Worm (Caenorhabditis elegans) whole organism, young adult: ENCODE results near the gene ife-2.

Experiments
- F37B4.10 ChIP-seq: fragments of 200-800 bp; sonication (Bioruptor generic); IDR thresholded peaks from 2 replicates; pipeline ENCODE4 v1.3.6; 2022; ENCODE audit warnings: missing genetic modification characterization, missing compliant biosample characterization
- F39B2.1 ChIP-seq: fragments of 200-800 bp; sonication (Bioruptor generic); IDR thresholded peaks from 2 replicates; pipeline ENCODE4 v1.3.6; 2022; ENCODE audit warnings: missing genetic modification reagents, missing genetic modification characterization, missing compliant biosample characterization
- F52B5.7 ChIP-seq: sonication (generic microtip); optimal IDR thresholded peaks from 2 replicates; lab custom pipeline; 2016; ENCODE audit warnings: mild to moderate bottlenecking, missing genetic modification characterization, missing compliant biosample characterization
- F55B11.4 ChIP-seq: sonication (generic microtip); optimal IDR thresholded peaks from 2 replicates; lab custom pipeline; 2016; ENCODE audit warnings: missing compliant biosample characterization, missing genetic modification characterization, borderline replicate concordance; ENCODE audit not compliant: insufficient read depth
- F57A8.1 ChIP-seq: fragments of 200-800 bp; sonication (Bioruptor generic); optimal IDR thresholded peaks from 2 replicates; lab custom pipeline; 2018; ENCODE audit warnings: mild to moderate bottlenecking, missing genetic modification characterization, moderate library complexity, missing compliant biosample characterization
- K11D2.4 ChIP-seq: fragments of 200-800 bp; sonication (Bioruptor generic); IDR thresholded peaks from 2 replicates; pipeline ENCODE4 v1.3.6; 2022; ENCODE audit warnings: missing genetic modification reagents, missing genetic modification characterization, missing compliant biosample characterization
- Y56A3A.18 ChIP-seq: fragments of 200-800 bp; sonication (Bioruptor generic); IDR thresholded peaks from 2 replicates; pipeline ENCODE4 v1.3.6; 2022; ENCODE audit warnings: missing genetic modification reagents, missing genetic modification characterization, missing compliant biosample characterization
- Y79H2A.3 ChIP-seq: fragments of 200-800 bp; sonication (Bioruptor generic); conservative IDR thresholded peaks from 2 replicates; pipeline ENCODE4 v1.3.6; 2022; ENCODE audit warnings: missing genetic modification reagents, missing genetic modification characterization, missing compliant biosample characterization
- Y95B8A.8 ChIP-seq: fragments of 200-800 bp; sonication (Bioruptor generic); IDR thresholded peaks from 2 replicates; pipeline ENCODE4 v1.3.6; 2022; ENCODE audit warnings: missing genetic modification reagents, missing genetic modification characterization, missing compliant biosample characterization
- ZK185.1 ChIP-seq: sonication (generic microtip); optimal IDR thresholded peaks from 2 replicates; lab custom pipeline; 2016; ENCODE audit warnings: mild to moderate bottlenecking, missing genetic modification characterization, missing compliant biosample characterization; ENCODE audit not compliant: poor library complexity, severe bottlenecking
- atf-7 ChIP-seq: sonication (generic microtip); optimal IDR thresholded peaks from 2 replicates; lab custom pipeline; 2017; ENCODE audit warnings: mild to moderate bottlenecking, missing genetic modification characterization, missing compliant biosample characterization
- attf-5 ChIP-seq: fragments of 200-800 bp; sonication (Bioruptor generic); optimal IDR thresholded peaks from 2 replicates; lab custom pipeline; 2018; ENCODE audit warnings: mild to moderate bottlenecking, missing genetic modification characterization, missing compliant biosample characterization
- attf-6 ChIP-seq: fragments of 200-800 bp; sonication (Bioruptor generic); IDR thresholded peaks from 2 replicates; pipeline ENCODE4 v1.3.6; 2022; ENCODE audit warnings: missing genetic modification reagents, missing genetic modification characterization, missing compliant biosample characterization
- ceh-100 ChIP-seq: fragments of 200-800 bp; sonication (Bioruptor generic); IDR thresholded peaks from 2 replicates; pipeline ENCODE4 v1.3.6; 2022; ENCODE audit warnings: missing genetic modification reagents, missing genetic modification characterization, missing compliant biosample characterization
- ceh-27 ChIP-seq: fragments of 200-800 bp; sonication (Bioruptor generic); optimal IDR thresholded peaks from 2 replicates; lab custom pipeline; 2018; ENCODE audit warnings: mild to moderate bottlenecking, missing genetic modification characterization, moderate library complexity, missing compliant biosample characterization
- ceh-58 ChIP-seq: fragments of 200-800 bp; sonication (Bioruptor generic); IDR thresholded peaks from 2 replicates; pipeline ENCODE4 v1.3.6; 2022; ENCODE audit warnings: missing genetic modification characterization, missing compliant biosample characterization
- chd-7 ChIP-seq: sonication (generic microtip); optimal IDR thresholded peaks from 2 replicates; lab custom pipeline; 2016; ENCODE audit warnings: mild to moderate bottlenecking, missing genetic modification characterization, moderate library complexity, missing compliant biosample characterization
- fkh-3 ChIP-seq: sonication (generic microtip); optimal IDR thresholded peaks from 2 replicates; lab custom pipeline; 2016; ENCODE audit warnings: mild to moderate bottlenecking, missing genetic modification characterization, missing compliant biosample characterization
- gei-17 ChIP-seq: fragments of 200-800 bp; sonication (Bioruptor generic); optimal IDR thresholded peaks from 2 replicates; lab custom pipeline; 2018; ENCODE audit warnings: mild to moderate bottlenecking, missing genetic modification characterization, missing compliant biosample characterization
- hrde-1 ChIP-seq: sonication (generic microtip); optimal IDR thresholded peaks from 2 replicates; lab custom pipeline; 2016; ENCODE audit warnings: missing genetic modification characterization, mild to moderate bottlenecking, missing compliant biosample characterization, moderate library complexity, missing genotype, missing genetic modification reagents, borderline replicate concordance
- lin-35 ChIP-seq, 3 experiments: fragments of 150-350 bp in 2 of 3; sonication (generic microtip) in 1 of 3; optimal IDR thresholded peaks; 2 replicates each; lab custom pipeline; 2014 to 2018; ENCODE audit warnings: missing biosample characterization in 3 of 3, missing genetic modification characterization in 3 of 3, missing genetic modification reagents in 3 of 3
- lin-40 ChIP-seq: sonication (generic microtip); optimal IDR thresholded peaks from 2 replicates; lab custom pipeline; 2016; ENCODE audit warnings: missing genetic modification characterization, mild to moderate bottlenecking, missing compliant biosample characterization, missing genotype, missing genetic modification reagents
- lir-1 ChIP-seq: fragments of 200-800 bp; sonication (Bioruptor generic); conservative IDR thresholded peaks from 2 replicates; pipeline ENCODE4 v1.3.6; 2022; ENCODE audit warnings: missing genetic modification reagents, missing genetic modification characterization, missing compliant biosample characterization
- lsl-1 ChIP-seq: fragments of 200-800 bp; sonication (Bioruptor generic); optimal IDR thresholded peaks from 2 replicates; lab custom pipeline; 2018; ENCODE audit warnings: mild to moderate bottlenecking, missing genetic modification characterization, moderate library complexity, missing compliant biosample characterization
- madf-8 ChIP-seq: fragments of 200-800 bp; sonication (Bioruptor generic); conservative IDR thresholded peaks from 2 replicates; pipeline ENCODE4 v1.3.6; 2022; ENCODE audit warnings: missing genetic modification reagents, missing genetic modification characterization, missing compliant biosample characterization
- mcd-1 ChIP-seq: fragments of 200-800 bp; sonication (Bioruptor generic); IDR thresholded peaks from 2 replicates; pipeline ENCODE4 v1.3.6; 2022; ENCODE audit warnings: missing genetic modification reagents, missing genetic modification characterization, missing compliant biosample characterization
- mel-28 ChIP-seq: sonication (generic microtip); optimal IDR thresholded peaks from 2 replicates; lab custom pipeline; 2016; ENCODE audit warnings: borderline replicate concordance, mild to moderate bottlenecking, missing genetic modification characterization, missing compliant biosample characterization
- mxl-1 ChIP-seq: sonication (generic microtip); optimal IDR thresholded peaks from 2 replicates; lab custom pipeline; 2016; ENCODE audit warnings: missing genetic modification characterization, missing compliant biosample characterization
- nhr-27 ChIP-seq: fragments of 200-800 bp; sonication (Bioruptor generic); optimal IDR thresholded peaks from 2 replicates; lab custom pipeline; 2018; ENCODE audit warnings: mild to moderate bottlenecking, missing genetic modification characterization, moderate library complexity, missing compliant biosample characterization
- nhr-80 ChIP-seq: sonication (generic microtip); optimal IDR thresholded peaks from 2 replicates; lab custom pipeline; 2016; ENCODE audit warnings: missing genetic modification characterization, missing compliant biosample characterization
- rpc-1 ChIP-seq, 2 experiments: fragments of 150-350 bp in 1 of 2; sonication (generic microtip) in 1 of 2; optimal IDR thresholded peaks; 2 replicates each; lab custom pipeline; 2014 to 2018; ENCODE audit warnings: missing biosample characterization in 1 of 2, missing genetic modification characterization in 1 of 2, missing genetic modification reagents in 1 of 2, missing genotype in 1 of 2
- snpc-1.1 ChIP-seq: sonication (generic microtip); optimal IDR thresholded peaks from 2 replicates; lab custom pipeline; 2017; ENCODE audit warnings: missing genetic modification characterization, mild to moderate bottlenecking, missing compliant biosample characterization, antibody characterized with exemption, moderate library complexity, missing genotype, missing genetic modification reagents; ENCODE audit not compliant: insufficient read depth
- snpc-3.4 ChIP-seq: sonication (generic microtip); optimal IDR thresholded peaks from 2 replicates; lab custom pipeline; 2017; ENCODE audit warnings: missing genetic modification characterization, mild to moderate bottlenecking, missing compliant biosample characterization, antibody characterized with exemption, moderate library complexity, missing genotype, missing genetic modification reagents
- snpc-4 ChIP-seq, 5 experiments: fragments of 150-350 bp in 1 of 5; sonication (generic microtip) in 4 of 5; optimal IDR thresholded peaks; 2 replicates each; lab custom pipeline; 2014 to 2018; ENCODE audit warnings: missing genetic modification characterization in 5 of 5, missing biosample characterization in 3 of 5, antibody characterized with exemption in 2 of 5, mild to moderate bottlenecking in 2 of 5, missing compliant biosample characterization in 2 of 5, missing genotype in 2 of 5, moderate library complexity in 2 of 5, missing genetic modification reagents in 1 of 5
- tbx-9 ChIP-seq: sonication (generic microtip); optimal IDR thresholded peaks from 2 replicates; lab custom pipeline; 2016; ENCODE audit warnings: borderline replicate concordance, missing genetic modification characterization, inconsistent platforms, missing compliant biosample characterization
- unc-130 ChIP-seq: sonication (generic microtip); optimal IDR thresholded peaks from 2 replicates; lab custom pipeline; 2016; ENCODE audit warnings: missing genetic modification reagents, missing genetic modification characterization, missing compliant biosample characterization
- zim-3 ChIP-seq: sonication (generic microtip); optimal IDR thresholded peaks from 2 replicates; lab custom pipeline; 2017; ENCODE audit warnings: mild to moderate bottlenecking, missing genetic modification characterization, moderate library complexity, missing compliant biosample characterization
- ztf-25 ChIP-seq: fragments of 200-800 bp; sonication (Bioruptor generic); IDR thresholded peaks from 2 replicates; pipeline ENCODE4 v1.3.6; 2022; ENCODE audit warnings: missing genetic modification reagents, missing genetic modification characterization, missing compliant biosample characterization

The ife-2 gene

ce11 chrX:410073-410572, 27.6 kb upstream of the ife-2 start (continued):
- TF ChIP-seq snpc-3.4 (tag; lab: Kevin White, UChicago) (peak; percentile 31), nhr-80 (peak; percentile 84), Y95B8A.8 (GFP tag; lab: Robert Waterston, UW) (peak; percentile 38; the same call in 1 of the 2 replicates), F52B5.7 (tag; lab: Kevin White, UChicago) (peak; percentile 33), ceh-100 (GFP tag; lab: Robert Waterston, UW) (no peak), ZK185.1 (tag; lab: Kevin White, UChicago) (peak; percentile 90), mxl-1 (tag; lab: Kevin White, UChicago) (peak; percentile 89), F39B2.1 (no peak), lir-1 (0 out of 2 replicates have a peak, but pooled peaks have one; percentile 18), ztf-25 (GFP tag; lab: Robert Waterston, UW) (peak; percentile 89; the same call in 1 of the 2 replicates)

- TF ChIP-seq Y95B8A.8 (GFP tag; lab: Robert Waterston, UW) (no peak), mcd-1 (GFP tag; lab: Robert Waterston, UW) (no peak), tbx-9 (no peak), unc-130 (no peak), zim-3 (tag; lab: Kevin White, UChicago) (no peak)
Observed at ce11 chrX:404597-404996, 22.1 kb upstream of the ife-2 start, which contains the start of gene R04A9.1. R04A9.1 (plus strand) TSS chrX:404897.

ce11 chrX:402951-403350, 20.4 kb upstream of the ife-2 start:
- peak; percentile 36 for TF ChIP-seq gei-17 (GFP tag; lab: Kevin White, UChicago)
- peak; percentile 59 for TF ChIP-seq lin-40
- TF ChIP-seq fkh-3, result no peak

ce11 chrX:399535-399934, 17.0 kb upstream of the ife-2 start:
- TF ChIP-seq attf-5 (GFP tag; lab: Kevin White, UChicago) (no peak), snpc-4 (GFP tag; optimal IDR thresholded peaks at IDR 0.05; lab: Kevin White, UChicago) (no peak), snpc-4 (tag; optimal IDR thresholded peaks at IDR 0.05; lab: Kevin White, UChicago) (peak in 1 of 4 experiments; percentile 25)

- TF ChIP-seq ceh-27 (GFP tag; lab: Kevin White, UChicago), result no peak
- TF ChIP-seq rpc-1 (optimal IDR thresholded peaks at IDR 0.05; lab: Kevin White, UChicago), result no peak
- no peak for TF ChIP-seq rpc-1 (tag; optimal IDR thresholded peaks at IDR 0.05; lab: Kevin White, UChicago)
- no peak for TF ChIP-seq nhr-80
- TF ChIP-seq snpc-3.4 (tag; lab: Kevin White, UChicago), result no peak
- TF ChIP-seq chd-7 (tag; lab: Kevin White, UChicago), result no peak
- no peak for TF ChIP-seq Y56A3A.18
- no peak for TF ChIP-seq F55B11.4 (tag; lab: Kevin White, UChicago)
- TF ChIP-seq F37B4.10 (GFP tag; lab: Robert Waterston, UW), result no peak
- no peak for TF ChIP-seq K11D2.4 (GFP tag; lab: Robert Waterston, UW)
- TF ChIP-seq nhr-27, result no peak
- no peak for TF ChIP-seq ceh-100 (GFP tag; lab: Robert Waterston, UW)
- no peak for TF ChIP-seq F57A8.1 (GFP tag; lab: Kevin White, UChicago)
Observed at ce11 chrX:397259-397658, 14.8 kb upstream of the ife-2 start, which contains the start of gene R04A9.6. R04A9.6 (plus strand) TSS chrX:397559.

ce11 chrX:394709-395108, 12.2 kb upstream of the ife-2 start, which contains the start of gene R04A9.7:
R04A9.7 (minus strand) TSS chrX:394892.
- TF ChIP-seq madf-8 (GFP tag; lab: Robert Waterston, UW), result no peak
- no peak for TF ChIP-seq hrde-1 (tag; lab: Kevin White, UChicago)
- TF ChIP-seq lsl-1, result no peak
- no peak for TF ChIP-seq Y79H2A.3 (GFP tag; lab: Robert Waterston, UW)
- TF ChIP-seq F55B11.4 (tag; lab: Kevin White, UChicago), result no peak
- no peak for TF ChIP-seq lin-35 (GFP tag; optimal IDR thresholded peaks at IDR 0.05; lab: Kevin White, UChicago)
- TF ChIP-seq attf-6 (GFP tag; lab: Robert Waterston, UW), result no peak
- TF ChIP-seq atf-7 (tag; lab: Kevin White, UChicago), result no peak
- no peak for TF ChIP-seq mel-28 (tag; lab: Kevin White, UChicago)
- no peak for TF ChIP-seq ceh-58
- no peak for TF ChIP-seq snpc-1.1 (tag; lab: Kevin White, UChicago)
- TF ChIP-seq ceh-27 (GFP tag; lab: Kevin White, UChicago), result no peak
